Worm (Caenorhabditis elegans) whole organism, L2 larva: ENCODE measurements around the gene spig-9.

Source experiments
- ama-1 ChIP-seq: fragments of 150-350 bp; optimal IDR thresholded peaks from 2 replicates; lab custom pipeline; 2018; ENCODE audit warnings: inconsistent platforms
- ceh-16 ChIP-seq: fragments of 150-350 bp; optimal IDR thresholded peaks from 2 replicates; lab custom pipeline; 2014; ENCODE audit warnings: missing biosample characterization, missing genetic modification characterization
- elt-3 ChIP-seq: sonication (generic microtip); optimal IDR thresholded peaks from 2 replicates; lab custom pipeline; 2017; ENCODE audit warnings: missing biosample characterization, missing genetic modification characterization
- lin-13 ChIP-seq: fragments of 150-350 bp; optimal IDR thresholded peaks from 2 replicates; lab custom pipeline; 2014; ENCODE audit warnings: missing biosample characterization, missing genetic modification reagents, missing genetic modification characterization
- lsy-2 ChIP-seq, 2 experiments: fragments of 150-350 bp in 1 of 2; sonication (generic microtip) in 1 of 2; optimal IDR thresholded peaks; 2 replicates each; lab custom pipeline; 2014 to 2017; ENCODE audit warnings: missing biosample characterization in 2 of 2, missing genetic modification characterization in 2 of 2
- mab-5 ChIP-seq: fragments of 150-350 bp; optimal IDR thresholded peaks from 2 replicates; lab custom pipeline; 2014; ENCODE audit warnings: missing biosample characterization, missing genetic modification characterization
- nhr-23 ChIP-seq: fragments of 150-350 bp; optimal IDR thresholded peaks from 2 replicates; lab custom pipeline; 2014; ENCODE audit warnings: missing biosample characterization, missing genetic modification reagents, missing genetic modification characterization
- skn-1 ChIP-seq: sonication (generic microtip); optimal IDR thresholded peaks from 2 replicates; lab custom pipeline; 2017; ENCODE audit warnings: missing biosample characterization, missing genetic modification characterization
- unc-55 ChIP-seq: fragments of 150-350 bp; sonication (generic microtip); optimal IDR thresholded peaks from 3 replicates; lab custom pipeline; 2014; ENCODE audit warnings: missing biosample characterization, missing genetic modification reagents, missing genetic modification characterization
- unc-62 ChIP-seq: fragments of 150-350 bp; optimal IDR thresholded peaks from 2 replicates; lab custom pipeline; 2014; ENCODE audit warnings: missing biosample characterization, missing genetic modification reagents, missing genetic modification characterization
- ztf-4 ChIP-seq: fragments of 150-350 bp; optimal IDR thresholded peaks from 2 replicates; lab custom pipeline; 2014; ENCODE audit warnings: missing biosample characterization, missing genetic modification characterization

DNA sequence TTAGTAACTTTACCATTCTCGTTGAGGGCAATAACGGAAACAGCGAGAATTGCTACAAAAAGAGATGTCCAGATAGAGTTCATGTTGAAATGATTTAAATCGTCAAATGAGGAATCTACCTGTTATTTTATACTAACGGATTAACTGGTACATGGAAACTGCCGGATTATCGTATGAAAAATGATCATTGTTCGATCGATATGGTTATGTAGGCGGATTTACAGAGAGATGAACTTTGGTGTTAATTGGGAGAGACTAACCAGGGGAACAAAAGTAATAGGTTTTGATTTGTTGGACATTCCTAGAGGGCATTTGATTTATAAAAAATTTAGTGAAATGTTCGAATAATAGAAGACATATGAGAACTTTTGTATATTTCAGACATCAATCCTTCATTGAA lies at the start of gene spig-9:
- no peak for TF ChIP-seq skn-1 (tag; lab: Kevin White, UChicago)
- no peak for TF ChIP-seq ztf-4
- TF ChIP-seq lsy-2 (tag; optimal IDR thresholded peaks at IDR 0.05; lab: Kevin White, UChicago), result no peak
- TF ChIP-seq elt-3, result no peak
- TF ChIP-seq lin-13 (GFP tag; lab: Kevin White, UChicago), result no peak
- TF ChIP-seq ama-1 (lab: Kevin White, UChicago), result no peak
- TF ChIP-seq ceh-16 (tag; lab: Kevin White, UChicago), result no peak
- TF ChIP-seq unc-62 (GFP tag; lab: Kevin White, UChicago), result no peak
- TF ChIP-seq mab-5 (tag; lab: Kevin White, UChicago), result no peak
- no peak for TF ChIP-seq nhr-23 (tag; lab: Kevin White, UChicago)
- no peak for TF ChIP-seq unc-55 (GFP tag; lab: Kevin White, UChicago)
